Worm (Caenorhabditis elegans) whole organism, L4 larva: Measurements from ENCODE around the gene F45E4.5.
"Not testable (repeated sequence)": the region's sequence is repeated elsewhere in the genome, so short reads cannot be mapped to it uniquely, and the experiment has no call there.

Experiments
- F26F4.8 ChIP-seq: fragments of 200-800 bp; sonication (Bioruptor generic); conservative IDR thresholded peaks from 2 replicates; pipeline ENCODE4 v1.3.6; 2022; ENCODE audit warnings: missing genetic modification characterization, missing compliant biosample characterization
- T20F7.1 ChIP-seq: fragments of 200-800 bp; sonication (Bioruptor generic); optimal IDR thresholded peaks from 2 replicates; lab custom pipeline; 2018; ENCODE audit warnings: mild to moderate bottlenecking, missing genetic modification characterization, missing compliant biosample characterization
- aha-1 ChIP-seq: fragments of 150-350 bp; peaks from one replicate; lab custom pipeline; 2014; ENCODE audit warnings: missing biosample characterization, missing genetic modification characterization
- ama-1 ChIP-seq: fragments of 150-350 bp; optimal IDR thresholded peaks from 2 replicates; lab custom pipeline; 2014; ENCODE audit warnings: inconsistent platforms, mixed read lengths
- arid-1 ChIP-seq: fragments of 200-800 bp; sonication (Bioruptor generic); conservative IDR thresholded peaks from 2 replicates; pipeline ENCODE4 v1.3.6; 2022; ENCODE audit warnings: missing genetic modification reagents, missing genetic modification characterization, missing compliant biosample characterization
- attf-4 ChIP-seq: sonication (generic microtip); optimal IDR thresholded peaks from 3 replicates; lab custom pipeline; 2017; ENCODE audit warnings: missing biosample characterization, missing genetic modification characterization
- ceh-20 ChIP-seq: fragments of 200-800 bp; sonication (Bioruptor generic); IDR thresholded peaks from 2 replicates; pipeline ENCODE4 v1.3.6; 2022; ENCODE audit warnings: missing genetic modification reagents, missing genetic modification characterization, missing compliant biosample characterization
- ceh-44 ChIP-seq: fragments of 200-800 bp; sonication (Bioruptor generic); IDR thresholded peaks from 2 replicates; pipeline ENCODE4 v1.3.6; 2022; ENCODE audit warnings: missing genetic modification reagents, missing genetic modification characterization, missing compliant biosample characterization
- ceh-62 ChIP-seq: sonication (generic microtip); optimal IDR thresholded peaks from 2 replicates; lab custom pipeline; 2017; ENCODE audit warnings: missing biosample characterization, missing genetic modification characterization
- egl-43 ChIP-seq: fragments of 200-800 bp; sonication (Bioruptor generic); IDR thresholded peaks from 2 replicates; pipeline ENCODE4 v1.3.6; 2022; ENCODE audit warnings: missing genetic modification reagents, missing genetic modification characterization, missing compliant biosample characterization
- hmg-1.1 ChIP-seq: fragments of 200-800 bp; sonication (Bioruptor generic); IDR thresholded peaks from 2 replicates; pipeline ENCODE4 v1.3.6; 2022; ENCODE audit warnings: missing genetic modification reagents, missing genetic modification characterization, missing compliant biosample characterization
- madf-5 ChIP-seq, 2 experiments: fragments of 200-800 bp; sonication (Bioruptor generic); IDR thresholded peaks; 2 replicates each; pipeline ENCODE4 v1.3.6; 2022; ENCODE audit warnings: missing compliant biosample characterization in 2 of 2, missing genetic modification characterization in 2 of 2
- mes-2 ChIP-seq: sonication (generic microtip); optimal IDR thresholded peaks from 2 replicates; lab custom pipeline; 2016; ENCODE audit warnings: missing genotype, mild to moderate bottlenecking, missing genetic modification characterization, missing compliant biosample characterization; ENCODE audit not compliant: poor library complexity, severe bottlenecking
- nhr-111 ChIP-seq: fragments of 200-800 bp; sonication (Bioruptor generic); optimal IDR thresholded peaks from 2 replicates; lab custom pipeline; 2018; ENCODE audit warnings: mild to moderate bottlenecking, missing genetic modification characterization, missing compliant biosample characterization
- nhr-237 ChIP-seq: sonication (generic microtip); optimal IDR thresholded peaks from 2 replicates; lab custom pipeline; 2017; ENCODE audit warnings: missing biosample characterization, missing genetic modification characterization
- nhr-25 ChIP-seq: sonication (generic microtip); optimal IDR thresholded peaks from 2 replicates; lab custom pipeline; 2017; ENCODE audit warnings: missing genetic modification characterization, mild to moderate bottlenecking, missing compliant biosample characterization, antibody characterized with exemption, moderate library complexity, borderline replicate concordance; ENCODE audit not compliant: insufficient read depth
- nhr-28 ChIP-seq: fragments of 150-350 bp; optimal IDR thresholded peaks from 2 replicates; lab custom pipeline; 2014; ENCODE audit warnings: missing biosample characterization, missing genetic modification characterization
- nhr-41 ChIP-seq: fragments of 200-800 bp; sonication (Bioruptor generic); IDR thresholded peaks from 2 replicates; pipeline ENCODE4 v1.3.6; 2022; ENCODE audit warnings: missing genetic modification reagents, missing genetic modification characterization, missing compliant biosample characterization
- nhr-77 ChIP-seq: fragments of 150-350 bp; optimal IDR thresholded peaks from 2 replicates; lab custom pipeline; 2014; ENCODE audit warnings: missing biosample characterization, missing genetic modification characterization
- php-3 ChIP-seq: fragments of 200-800 bp; sonication (Bioruptor generic); IDR thresholded peaks from 2 replicates; pipeline ENCODE4 v1.3.6; 2022; ENCODE audit warnings: missing genetic modification reagents, missing genetic modification characterization, missing compliant biosample characterization
- pqm-1 ChIP-seq: sonication (generic microtip); optimal IDR thresholded peaks from 2 replicates; lab custom pipeline; 2017; ENCODE audit warnings: missing biosample characterization, missing genetic modification characterization
- sdz-12 ChIP-seq: fragments of 200-800 bp; sonication (Bioruptor generic); optimal IDR thresholded peaks from 2 replicates; lab custom pipeline; 2018; ENCODE audit warnings: mild to moderate bottlenecking, missing genetic modification characterization, missing compliant biosample characterization
- set-16 ChIP-seq: fragments of 200-800 bp; sonication (Bioruptor generic); IDR thresholded peaks from 2 replicates; pipeline ENCODE4 v1.3.6; 2022; ENCODE audit warnings: missing genetic modification reagents, missing genetic modification characterization, missing compliant biosample characterization
- skn-1 ChIP-seq: fragments of 150-350 bp; optimal IDR thresholded peaks from 2 replicates; lab custom pipeline; 2014; ENCODE audit warnings: missing biosample characterization, missing genetic modification characterization
- unc-62 ChIP-seq, 3 experiments: fragments of 150-350 bp in 1 of 3; sonication (generic microtip); optimal IDR thresholded peaks in 2 of 3; peaks in 1 of 3; 1 replicate in 1 of 3; 2 replicates in 2 of 3; lab custom pipeline; 2014 to 2017; ENCODE audit warnings: missing biosample characterization in 3 of 3, missing genetic modification characterization in 3 of 3, missing genetic modification reagents in 3 of 3, missing genotype in 1 of 3
- ztf-11 ChIP-seq: fragments of 150-350 bp; optimal IDR thresholded peaks from 2 replicates; lab custom pipeline; 2014; ENCODE audit warnings: missing biosample characterization, missing genetic modification characterization

The F45E4.5 gene

DNA sequence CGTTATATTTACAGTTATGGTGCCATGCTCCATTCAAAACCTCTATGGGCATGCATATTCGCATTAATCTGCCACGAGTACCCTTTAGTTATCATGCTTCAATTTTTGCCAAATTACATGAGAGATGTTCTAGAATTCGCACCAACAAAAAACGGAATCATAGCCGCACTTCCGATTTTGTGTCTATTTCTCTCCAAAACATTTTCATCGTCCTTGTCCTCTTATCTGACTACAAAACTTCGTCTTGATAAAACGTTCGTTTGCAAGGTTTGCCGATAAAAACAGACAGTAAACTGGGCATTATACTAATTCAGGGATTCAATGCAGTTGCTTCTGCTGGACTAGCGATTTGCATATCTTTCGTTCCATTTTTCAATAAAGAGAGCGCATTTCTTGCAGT lies 24.4 kb upstream of the F45E4.5 start:
- TF ChIP-seq madf-5 (GFP tag; IDR thresholded peaks at IDR 0.05; lab: Robert Waterston, UW): no peak
- peak; percentile 73 for TF ChIP-seq nhr-28 (tag; lab: Kevin White, UChicago)
- peak; percentile 23 for TF ChIP-seq pqm-1 (tag; lab: Kevin White, UChicago)

DNA sequence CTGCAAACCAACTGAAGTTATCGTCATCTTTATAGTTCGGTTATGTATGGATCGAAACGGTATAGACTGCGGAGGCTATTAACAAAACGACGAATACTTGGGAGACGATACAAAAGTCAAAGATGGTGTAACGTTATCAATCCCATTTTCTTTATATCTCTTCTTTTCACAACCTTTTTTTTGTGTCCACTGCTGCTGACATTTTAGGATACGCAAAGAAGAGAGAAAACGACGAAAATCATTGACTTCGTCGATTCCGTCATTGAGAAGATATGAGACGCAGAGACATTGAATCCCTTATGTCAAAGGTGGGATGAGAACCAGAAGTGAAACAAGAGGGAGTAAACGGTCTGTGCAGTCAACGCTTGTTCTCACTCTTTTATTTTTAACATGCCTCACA lies 22.3 kb upstream of the F45E4.5 start, which contains the start of gene cima-1:
cima-1 (plus strand) TSS at position 340 of the 400 bp plus-strand sequence.
- no peak for TF ChIP-seq set-16 (GFP tag; lab: Robert Waterston, UW)
- TF ChIP-seq nhr-28 (tag; lab: Kevin White, UChicago): peak; percentile 83
- no peak for TF ChIP-seq nhr-111 (GFP tag; lab: Kevin White, UChicago)

DNA sequence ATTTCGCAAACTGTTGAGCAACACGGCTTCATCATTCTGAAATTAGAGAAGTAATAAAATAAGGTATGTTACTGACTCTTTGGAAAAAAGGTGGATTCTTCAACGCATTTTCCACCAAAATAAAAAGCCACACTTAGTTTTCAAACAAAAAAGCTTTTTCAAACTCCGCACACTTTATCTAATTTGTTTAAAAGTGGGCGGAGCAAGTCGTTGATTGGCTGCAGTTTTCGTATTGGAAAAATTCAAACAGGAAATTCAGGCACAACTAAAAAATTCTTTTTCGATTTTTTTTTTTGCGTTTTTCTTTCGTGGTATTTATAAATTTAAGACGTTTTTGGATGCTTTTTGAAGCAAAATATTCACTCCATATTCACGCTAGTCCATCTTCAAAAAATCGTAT lies 21.6 kb upstream of the F45E4.5 start:
- no peak for TF ChIP-seq ceh-44 (GFP tag; lab: Robert Waterston, UW)
- no peak for TF ChIP-seq skn-1
- TF ChIP-seq sdz-12 (GFP tag; lab: Kevin White, UChicago): no peak
- no peak for TF ChIP-seq nhr-41 (GFP tag; lab: Robert Waterston, UW)

DNA sequence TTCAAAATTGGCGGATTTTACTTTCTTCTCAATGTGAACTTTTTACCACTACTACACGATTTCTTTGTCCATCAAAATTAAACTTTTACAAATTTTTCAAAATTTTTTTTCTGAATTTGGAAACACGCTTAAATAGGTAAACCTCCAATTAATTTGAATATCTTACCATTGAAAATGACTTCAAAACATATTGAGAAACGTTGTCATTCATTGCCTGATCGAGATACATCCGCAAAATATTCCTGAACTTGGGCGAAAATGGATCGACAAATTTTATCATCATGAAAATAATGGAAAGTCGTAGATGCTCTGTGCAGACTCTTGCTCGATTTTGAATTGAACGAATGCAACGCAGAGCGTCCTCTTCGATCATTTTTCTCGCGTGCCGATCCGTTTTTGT lies 18.0 kb upstream of the F45E4.5 start:
- peak in 1 of 2 experiments; percentile 95 for TF ChIP-seq unc-62 (GFP tag; optimal IDR thresholded peaks at IDR 0.05 in 1 of 2; lab: Kevin White, UChicago)
- no peak for TF ChIP-seq unc-62 (tag; optimal IDR thresholded peaks at IDR 0.05; lab: Kevin White, UChicago)
- TF ChIP-seq attf-4: no peak

DNA sequence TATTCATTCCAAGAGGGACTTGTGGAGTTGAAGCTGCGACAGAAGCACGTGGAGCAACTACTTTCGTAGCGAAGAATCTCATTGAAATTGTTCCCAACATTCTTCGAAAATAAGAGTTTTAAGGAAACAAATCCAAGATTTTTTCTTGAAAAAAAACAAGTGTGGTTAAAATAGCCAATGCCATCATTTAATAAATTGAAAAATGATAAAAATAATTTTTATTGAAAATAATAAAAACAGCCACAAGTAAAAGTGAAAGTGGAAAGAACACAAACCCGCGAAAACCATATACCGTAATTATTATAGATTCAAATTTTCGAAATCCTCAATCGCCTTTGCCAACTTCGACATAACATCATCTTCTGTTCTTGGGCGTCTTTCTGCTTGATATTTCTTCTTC lies 17.3 kb upstream of the F45E4.5 start, which contains the start of gene hmg-5:
hmg-5 (minus strand) TSS at position 101 of the 400 bp plus-strand sequence.
- TF ChIP-seq php-3 (GFP tag; lab: Robert Waterston, UW) (no peak), T20F7.1 (GFP tag; lab: Kevin White, UChicago) (no peak), hmg-1.1 (GFP tag; lab: Robert Waterston, UW) (no peak), ztf-11 (tag; lab: Kevin White, UChicago) (no peak)

DNA sequence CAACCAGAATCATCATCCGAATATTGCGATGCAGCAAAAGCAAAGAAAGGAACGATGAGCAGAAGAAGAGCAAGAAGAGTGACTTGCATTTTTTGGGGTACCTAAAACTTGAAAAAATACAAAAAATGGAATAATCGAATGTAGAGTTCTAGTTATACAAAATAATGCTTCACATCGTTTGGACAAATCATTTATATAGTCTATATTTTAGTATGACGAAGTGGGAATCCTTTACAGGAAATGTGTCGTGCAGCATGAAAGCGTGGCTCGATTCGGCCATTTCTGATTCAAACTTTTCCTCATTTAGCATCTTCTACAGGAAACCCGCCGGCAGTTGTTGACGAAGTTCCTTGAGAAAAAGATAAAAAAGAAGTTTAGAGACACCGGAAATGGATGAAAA lies 14.1 kb upstream of the F45E4.5 start, which contains the start of gene nlp-20:
nlp-20 (minus strand) TSS at position 101 of the 400 bp plus-strand sequence.
- TF ChIP-seq aha-1: peak; percentile 29
- TF ChIP-seq nhr-77 (tag; lab: Kevin White, UChicago): no peak
- TF ChIP-seq nhr-25 (tag; lab: Kevin White, UChicago): no peak
- TF ChIP-seq ama-1 (lab: Kevin White, UChicago): no peak
- no peak for TF ChIP-seq nhr-41 (GFP tag; lab: Robert Waterston, UW)

DNA sequence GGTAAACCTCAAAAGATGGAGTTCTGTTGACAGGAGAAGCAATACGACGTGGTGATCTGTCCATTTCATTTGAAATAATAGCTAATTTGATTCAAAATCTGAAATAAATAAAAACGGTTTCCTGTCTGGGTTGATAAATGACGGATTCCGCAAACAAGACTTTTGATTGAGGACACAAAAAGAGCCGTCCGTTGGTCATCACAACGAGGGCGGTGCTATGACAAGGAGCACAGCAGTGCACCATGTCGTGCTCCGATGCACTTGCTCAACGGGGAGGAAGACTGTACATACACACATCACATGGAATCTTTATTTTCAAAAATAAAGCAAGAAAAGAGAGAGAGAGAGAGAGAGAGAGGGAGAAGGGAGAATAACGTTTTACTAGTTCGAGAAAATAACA lies 12.9 kb upstream of the F45E4.5 start, which contains the start of gene nep-16:
nep-16 (minus strand) TSS at position 101 of the 400 bp plus-strand sequence.
- TF ChIP-seq ceh-20 (GFP tag; lab: Robert Waterston, UW) (no peak), egl-43 (GFP tag; lab: Robert Waterston, UW) (no peak), F26F4.8 (no peak), arid-1 (GFP tag; lab: Robert Waterston, UW) (no peak), nhr-237 (tag; lab: Kevin White, UChicago) (no peak), mes-2 (tag; lab: Kevin White, UChicago) (no peak), unc-62 (GFP tag; optimal IDR thresholded peaks at IDR 0.05 in 1 of 2; lab: Kevin White, UChicago) (peak in 1 of 2 experiments; percentile 61), unc-62 (tag; optimal IDR thresholded peaks at IDR 0.05; lab: Kevin White, UChicago) (no peak), aha-1 (peak; percentile 58)
- TF ChIP-seq, all 104 proteins: peak for 2

DNA sequence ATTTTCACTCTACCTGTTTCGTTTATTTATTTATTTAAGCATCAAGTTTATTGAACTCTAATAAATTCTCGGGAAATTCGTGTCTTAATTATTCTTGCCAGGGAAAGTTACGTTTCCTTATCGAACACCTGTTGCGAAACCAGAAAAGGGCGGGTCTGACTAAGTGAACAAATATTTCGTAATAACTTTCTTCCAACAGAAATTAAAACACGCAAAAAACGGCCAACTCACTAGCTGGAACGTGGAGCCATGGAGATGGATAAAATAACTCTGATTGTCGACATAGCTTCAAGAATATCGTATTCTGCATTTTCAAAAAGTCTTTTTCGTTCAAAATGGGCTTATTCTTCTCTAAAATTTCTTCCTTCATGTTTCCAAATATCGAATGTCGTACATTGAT lies 5.7 kb upstream of the F45E4.5 start, which contains the start of gene warf-1:
warf-1 (plus strand) TSS at position 209 of the 400 bp plus-strand sequence.
- not testable (repeated sequence) for TF ChIP-seq ama-1 (lab: Kevin White, UChicago); ceh-44 (GFP tag; lab: Robert Waterston, UW); ceh-62 (tag; lab: Kevin White, UChicago)
